Worm (Caenorhabditis elegans) whole organism, midembryonic: Measurements from ENCODE around the gene fbxa-25.

Source experiments
- cog-1 ChIP-seq: sonication (generic microtip); optimal IDR thresholded peaks from 2 replicates; lab custom pipeline; 2016; ENCODE audit warnings: missing genetic modification characterization, missing compliant biosample characterization
- flt-1 ChIP-seq: fragments of 200-800 bp; sonication (Bioruptor generic); IDR thresholded peaks from 2 replicates; pipeline ENCODE4 v1.3.6; 2022; ENCODE audit warnings: missing genetic modification characterization, missing compliant biosample characterization
- ref-1 ChIP-seq: fragments of 200-800 bp; sonication (Bioruptor generic); conservative IDR thresholded peaks from 2 replicates; pipeline ENCODE4 v1.3.6; 2022; ENCODE audit warnings: missing genetic modification reagents, missing genetic modification characterization, missing compliant biosample characterization
- ztf-23 ChIP-seq: fragments of 200-800 bp; sonication (Bioruptor generic); IDR thresholded peaks from 2 replicates; pipeline ENCODE4 v1.3.6; 2022; ENCODE audit warnings: missing genetic modification reagents, missing genetic modification characterization, missing compliant biosample characterization
- ztf-29 ChIP-seq: fragments of 200-800 bp; sonication (Bioruptor generic); IDR thresholded peaks from 2 replicates; pipeline ENCODE4 v1.3.6; 2022; ENCODE audit warnings: missing genetic modification reagents, missing genetic modification characterization, missing compliant biosample characterization

- TF ChIP-seq ref-1 (GFP tag; lab: Robert Waterston, UW) = no peak
- no peak for TF ChIP-seq ztf-23 (GFP tag; lab: Robert Waterston, UW)
- TF ChIP-seq cog-1 = no peak
- TF ChIP-seq flt-1 (GFP tag; lab: Robert Waterston, UW) = no peak
- no peak for TF ChIP-seq ztf-29
These were observed 1.7 kb downstream of the fbxa-25 start, which contains the start of gene Y82E9BL.5 for ce11 chrIII:1347539-1347938.
